Fruit fly (Drosophila melanogaster) whole organism, embryonic: Measurements from ENCODE around the gene CG34291.

ENCODE experiments used
- Antp ChIP-seq: fragments of 200-800 bp; sonication (Bioruptor generic); optimal IDR thresholded peaks from 3 replicates; lab custom pipeline; 2016; ENCODE audit warnings: missing biosample characterization, missing genetic modification characterization
- CG10543 ChIP-seq: fragments of 200-800 bp; sonication (Bioruptor generic); optimal IDR thresholded peaks from 3 replicates; lab custom pipeline; 2017; ENCODE audit warnings: missing biosample characterization, mild to moderate bottlenecking, missing genetic modification characterization, moderate library complexity
- CG12942 ChIP-seq: fragments of 200-800 bp; sonication (Bioruptor generic); optimal IDR thresholded peaks from 3 replicates; lab custom pipeline; 2016; ENCODE audit warnings: missing biosample characterization, missing genetic modification characterization
- CG17802 ChIP-seq: fragments of 200-800 bp; sonication (Bioruptor generic); optimal IDR thresholded peaks from 2 replicates; lab custom pipeline; 2018; ENCODE audit warnings: missing biosample characterization, mild to moderate bottlenecking, missing genetic modification characterization, moderate library complexity
- CG18262 ChIP-seq: fragments of 200-800 bp; optimal IDR thresholded peaks from 3 replicates; lab custom pipeline; 2019; ENCODE audit warnings: missing biosample characterization, mild to moderate bottlenecking, missing genetic modification characterization, moderate library complexity
- CG1832 ChIP-seq: fragments of 200-800 bp; sonication (Bioruptor generic); optimal IDR thresholded peaks from 2 replicates; lab custom pipeline; 2017; ENCODE audit warnings: missing biosample characterization, mild to moderate bottlenecking, missing genetic modification characterization, inconsistent platforms
- CG31224 ChIP-seq: fragments of 200-800 bp; sonication (Bioruptor generic); IDR thresholded peaks from 2 replicates; pipeline ENCODE4 v1.3.6; 2022; ENCODE audit warnings: missing biosample characterization, missing genetic modification characterization
- CG34224 ChIP-seq: fragments of 200-800 bp; sonication (Bioruptor generic); IDR thresholded peaks from 3 replicates; pipeline ENCODE4 v1.3.6; 2022; ENCODE audit warnings: missing biosample characterization, missing genetic modification characterization; ENCODE audit not compliant: partially characterized antibody
- CG4404 ChIP-seq: fragments of 200-800 bp; sonication (Bioruptor generic); IDR thresholded peaks from 2 replicates; pipeline ENCODE4 v1.3.6; 2022; ENCODE audit warnings: missing biosample characterization, missing genetic modification characterization
- CG6683 ChIP-seq: fragments of 200-800 bp; sonication (Bioruptor generic); optimal IDR thresholded peaks from 2 replicates; lab custom pipeline; 2017; ENCODE audit warnings: missing biosample characterization, mild to moderate bottlenecking, missing genetic modification characterization, missing genetic modification reagents
- CG7372 ChIP-seq: fragments of 200-800 bp; sonication (Bioruptor generic); IDR thresholded peaks from 2 replicates; pipeline ENCODE4 v1.3.6; 2022; ENCODE audit warnings: missing biosample characterization, missing genetic modification characterization
- CG9727 ChIP-seq: fragments of 200-800 bp; sonication (Bioruptor generic); optimal IDR thresholded peaks from 3 replicates; lab custom pipeline; 2017; ENCODE audit warnings: missing biosample characterization, mild to moderate bottlenecking, missing genetic modification characterization
- Camta ChIP-seq: fragments of 200-800 bp; sonication (Bioruptor generic); optimal IDR thresholded peaks from 2 replicates; lab custom pipeline; 2016; ENCODE audit warnings: missing biosample characterization, missing genetic modification characterization
- Chrac-16 ChIP-seq: fragments of 200-800 bp; sonication (Bioruptor generic); optimal IDR thresholded peaks from 3 replicates; lab custom pipeline; 2016; ENCODE audit warnings: missing biosample characterization, missing genetic modification characterization
- CrebB ChIP-seq: fragments of 200-800 bp; sonication (Bioruptor generic); optimal IDR thresholded peaks from 3 replicates; lab custom pipeline; 2018; ENCODE audit warnings: missing biosample characterization, mild to moderate bottlenecking, missing genetic modification characterization
- Dad ChIP-seq: fragments of 200-800 bp; sonication (Bioruptor generic); optimal IDR thresholded peaks from 3 replicates; lab custom pipeline; 2016; ENCODE audit warnings: missing biosample characterization, missing genetic modification characterization
- Deaf1 ChIP-seq: fragments of 200-800 bp; optimal IDR thresholded peaks from 3 replicates; lab custom pipeline; 2019; ENCODE audit warnings: missing biosample characterization, mild to moderate bottlenecking, missing genetic modification characterization, moderate library complexity
- Dfd ChIP-seq, 2 experiments: fragments of >200 bp; optimal IDR thresholded peaks; 2 replicates each; lab custom pipeline; 2017; ENCODE audit warnings: missing biosample characterization in 2 of 2, missing genetic modification characterization in 2 of 2
- Dip2 ChIP-seq: fragments of 200-800 bp; sonication (Bioruptor generic); IDR thresholded peaks from 2 replicates; pipeline ENCODE4 v1.3.6; 2022; ENCODE audit warnings: missing biosample characterization, missing genetic modification characterization
- Eip74EF ChIP-seq, 2 experiments: fragments of 200-800 bp in 1 of 2; fragments of >200 bp in 1 of 2; sonication (Bioruptor generic) in 1 of 2; optimal IDR thresholded peaks; 2 replicates each; lab custom pipeline; 2017 to 2019; ENCODE audit warnings: missing biosample characterization in 2 of 2, missing genetic modification characterization in 2 of 2, mild to moderate bottlenecking in 1 of 2, moderate library complexity in 1 of 2
- HLH3B ChIP-seq: fragments of 200-800 bp; sonication (Bioruptor generic); IDR thresholded peaks from 2 replicates; pipeline ENCODE4 v1.3.6; 2022; ENCODE audit warnings: missing biosample characterization, missing genetic modification characterization
- Hand ChIP-seq: fragments of 200-800 bp; sonication (Bioruptor generic); optimal IDR thresholded peaks from 2 replicates; lab custom pipeline; 2017; ENCODE audit warnings: mild to moderate bottlenecking, missing biosample characterization, missing genetic modification reagents, missing genetic modification characterization
- Hr51 ChIP-seq, 2 experiments: fragments of 200-800 bp; sonication (Bioruptor generic); optimal IDR thresholded peaks; 2 replicates in 1 of 2; 3 replicates in 1 of 2; lab custom pipeline; 2016 to 2018; ENCODE audit warnings: missing biosample characterization in 2 of 2, missing genetic modification characterization in 2 of 2, mild to moderate bottlenecking in 1 of 2, moderate library complexity in 1 of 2
- MBD-R2 ChIP-seq: fragments of 200-800 bp; sonication (Bioruptor generic); IDR thresholded peaks from 2 replicates; pipeline ENCODE4 v1.3.6; 2022; ENCODE audit warnings: missing biosample characterization, missing genetic modification characterization
- Max ChIP-seq: fragments of 200-800 bp; sonication (Bioruptor generic); optimal IDR thresholded peaks from 2 replicates; lab custom pipeline; 2016; ENCODE audit warnings: missing biosample characterization, mild to moderate bottlenecking, missing genetic modification characterization
- NK7.1 ChIP-seq: fragments of 200-800 bp; sonication (Bioruptor generic); optimal IDR thresholded peaks from 3 replicates; lab custom pipeline; 2016; ENCODE audit warnings: missing biosample characterization, missing genetic modification characterization
- Oli ChIP-seq: fragments of 200-800 bp; sonication (Bioruptor generic); optimal IDR thresholded peaks from 2 replicates; lab custom pipeline; 2018; ENCODE audit warnings: missing biosample characterization, mild to moderate bottlenecking, missing genetic modification characterization, moderate library complexity
- Pdp1 ChIP-seq, 2 experiments: fragments of 200-800 bp; sonication (Bioruptor generic); optimal IDR thresholded peaks; 3 replicates each; lab custom pipeline; 2016; ENCODE audit warnings: missing biosample characterization in 2 of 2, missing genetic modification characterization in 2 of 2, mild to moderate bottlenecking in 1 of 2, moderate library complexity in 1 of 2
- Rfx ChIP-seq: fragments of 200-800 bp; sonication (Bioruptor generic); IDR thresholded peaks from 2 replicates; pipeline ENCODE4 v1.3.6; 2022; ENCODE audit warnings: missing biosample characterization, missing genetic modification characterization
- Spps ChIP-seq: fragments of 200-800 bp; sonication (Bioruptor generic); optimal IDR thresholded peaks from 2 replicates; lab custom pipeline; 2018; ENCODE audit warnings: missing biosample characterization, mild to moderate bottlenecking, missing genetic modification characterization
- Sry-δ ChIP-seq: fragments of 200-800 bp; sonication (Bioruptor generic); optimal IDR thresholded peaks from 2 replicates; lab custom pipeline; 2016; ENCODE audit warnings: missing biosample characterization, missing genetic modification characterization
- bcd ChIP-seq: fragments of 200-800 bp; sonication (Bioruptor generic); optimal IDR thresholded peaks from 2 replicates; lab custom pipeline; 2017; ENCODE audit warnings: missing biosample characterization, mild to moderate bottlenecking, missing genetic modification characterization
- bigmax ChIP-seq: fragments of 200-800 bp; sonication (Bioruptor generic); optimal IDR thresholded peaks from 2 replicates; lab custom pipeline; 2018; ENCODE audit warnings: missing biosample characterization, mild to moderate bottlenecking, missing genetic modification characterization
- chif ChIP-seq, 2 experiments: fragments of 200-800 bp; sonication (Bioruptor generic); optimal IDR thresholded peaks; 3 replicates each; lab custom pipeline; 2016; ENCODE audit warnings: missing biosample characterization in 2 of 2, missing genetic modification characterization in 2 of 2
- danr ChIP-seq: fragments of 200-800 bp; sonication (Bioruptor generic); IDR thresholded peaks from 2 replicates; pipeline ENCODE4 v1.3.6; 2022; ENCODE audit warnings: missing biosample characterization, missing genetic modification characterization
- dmrt99B ChIP-seq: fragments of 200-800 bp; sonication (Bioruptor generic); optimal IDR thresholded peaks from 2 replicates; lab custom pipeline; 2018; ENCODE audit warnings: missing biosample characterization, mild to moderate bottlenecking, missing genetic modification characterization, moderate library complexity
- dpn ChIP-seq, 2 experiments: fragments of 200-800 bp; sonication (Bioruptor generic); optimal IDR thresholded peaks; 3 replicates each; lab custom pipeline; 2016; ENCODE audit warnings: missing biosample characterization in 2 of 2, missing genetic modification characterization in 2 of 2
- gsb-n ChIP-seq: fragments of 200-800 bp; sonication (Bioruptor generic); optimal IDR thresholded peaks from 3 replicates; lab custom pipeline; 2018; ENCODE audit warnings: missing biosample characterization, mild to moderate bottlenecking, missing genetic modification characterization
- ham ChIP-seq: fragments of 200-800 bp; sonication (Bioruptor generic); IDR thresholded peaks from 2 replicates; pipeline ENCODE4 v1.3.6; 2022; ENCODE audit warnings: missing biosample characterization, missing genetic modification characterization
- otp ChIP-seq: fragments of 200-800 bp; sonication (Bioruptor generic); IDR thresholded peaks from 3 replicates; pipeline ENCODE4, ENCODE4 v1.3.6; 2022; ENCODE audit warnings: missing biosample characterization, missing genetic modification characterization
- pho ChIP-seq: fragments of 200-800 bp; sonication (Bioruptor generic); optimal IDR thresholded peaks from 2 replicates; lab custom pipeline; 2016; ENCODE audit warnings: missing biosample characterization, missing genetic modification characterization
- phol ChIP-seq: fragments of 200-800 bp; sonication (Bioruptor generic); optimal IDR thresholded peaks from 3 replicates; lab custom pipeline; 2018; ENCODE audit warnings: missing biosample characterization, mild to moderate bottlenecking, missing genetic modification characterization, moderate library complexity
- ranshi ChIP-seq: fragments of 200-800 bp; sonication (Bioruptor generic); IDR thresholded peaks from 2 replicates; pipeline ENCODE4 v1.3.6; 2022; ENCODE audit warnings: missing biosample characterization, missing genetic modification characterization
- sens-2 ChIP-seq: fragments of 200-800 bp; sonication (Bioruptor generic); IDR thresholded peaks from 2 replicates; pipeline ENCODE4 v1.3.6; 2022; ENCODE audit warnings: missing biosample characterization, missing genetic modification characterization
- shn ChIP-seq: fragments of 200-800 bp; sonication (Bioruptor generic); optimal IDR thresholded peaks from 3 replicates; lab custom pipeline; 2016; ENCODE audit warnings: missing biosample characterization, missing genetic modification characterization
- ssp ChIP-seq: fragments of 200-800 bp; sonication (Bioruptor generic); IDR thresholded peaks from 2 replicates; pipeline ENCODE4 v1.3.6; 2022; ENCODE audit warnings: missing biosample characterization, missing genetic modification characterization
- stc ChIP-seq: fragments of 200-800 bp; sonication (Bioruptor generic); IDR thresholded peaks from 2 replicates; pipeline ENCODE4 v1.3.6; 2022; ENCODE audit warnings: missing biosample characterization, missing genetic modification characterization
- tx ChIP-seq: fragments of 200-800 bp; sonication (Bioruptor generic); optimal IDR thresholded peaks from 2 replicates; lab custom pipeline; 2016; ENCODE audit warnings: missing biosample characterization, missing genetic modification characterization
- zfh2 ChIP-seq: fragments of 200-800 bp; sonication (Bioruptor generic); optimal IDR thresholded peaks from 2 replicates; lab custom pipeline; 2016; ENCODE audit warnings: missing biosample characterization, missing genetic modification characterization

The CG34291 gene

DNA sequence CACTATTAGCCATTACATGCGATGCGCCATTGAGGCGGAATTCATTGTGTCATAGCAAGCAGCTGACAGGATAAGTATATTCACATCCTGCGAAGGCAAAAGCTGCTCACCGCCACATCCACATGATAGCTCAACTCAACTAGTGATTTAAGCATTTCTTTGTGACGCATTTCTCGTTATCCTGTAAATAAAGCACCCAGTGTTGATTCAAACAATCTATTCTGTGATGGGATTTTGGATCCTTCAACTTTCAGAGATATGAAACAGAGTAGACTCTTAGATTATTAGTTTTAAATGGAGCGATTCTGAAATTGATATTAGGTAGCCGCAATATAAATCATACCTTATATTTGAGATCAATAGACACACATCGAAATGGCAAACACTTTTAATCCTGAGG lies 23.2 kb upstream of the CG34291 start, which contains the start of gene Hex-t1:
Hex-t1 (plus strand) TSS at position 301 of the 400 bp plus-strand sequence.
- TF ChIP-seq Eip74EF (GFP tag; optimal IDR thresholded peaks at IDR 0.05; lab: Kevin White, UChicago) (no peak), danr (GFP tag; lab: Robert Waterston, UW) (no peak), Camta (no peak), NK7.1 (GFP tag; lab: Kevin White, UChicago) (no peak), MBD-R2 (GFP tag; lab: Robert Waterston, UW) (no peak), shn (no peak), Deaf1 (tag; lab: Kevin White, UChicago) (no peak), CG17802 (tag; lab: Kevin White, UChicago) (no peak), phol (tag; lab: Kevin White, UChicago) (no peak), Hand (GFP tag; lab: Kevin White, UChicago) (no peak), sens-2 (no peak), Spps (tag; lab: Kevin White, UChicago) (no peak), CG18262 (tag; lab: Kevin White, UChicago) (no peak)

DNA sequence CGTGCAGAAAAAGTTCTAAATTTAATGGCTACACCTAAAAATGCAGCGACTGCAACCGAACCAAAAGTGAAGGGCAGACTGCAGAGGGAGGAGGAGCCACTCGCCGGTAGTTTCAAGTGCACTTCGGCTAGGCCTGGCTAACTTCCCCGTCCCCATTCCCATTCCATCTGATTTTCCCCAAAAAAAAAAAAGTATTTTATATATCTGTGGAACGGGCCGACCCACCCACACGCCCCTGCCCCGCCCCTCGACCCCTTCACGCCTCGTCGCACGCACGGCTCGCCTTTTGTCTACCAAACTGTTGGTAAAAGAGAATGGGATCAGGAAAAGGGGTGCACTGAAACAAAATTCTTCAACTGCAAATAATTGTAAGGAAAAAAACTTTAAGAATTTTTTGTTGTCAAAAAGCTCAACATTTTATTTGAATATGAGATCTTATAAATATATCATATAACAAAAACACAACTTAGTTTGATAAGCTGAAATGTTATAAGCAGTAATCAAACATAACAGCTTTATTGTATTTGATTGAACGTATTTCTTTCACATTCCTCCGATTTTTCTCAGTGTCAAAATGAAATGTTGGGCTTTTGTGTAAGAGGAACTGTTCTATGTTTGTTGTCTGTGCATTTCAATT lies 18.4 kb upstream of the CG34291 start:
- no peak for TF ChIP-seq CG6683 (GFP tag; lab: Kevin White, UChicago)
- no peak for TF ChIP-seq ranshi
- no peak for TF ChIP-seq bigmax (GFP tag; lab: Kevin White, UChicago)
- TF ChIP-seq gsb-n, result no peak
- no peak for TF ChIP-seq zfh2 (GFP tag; lab: Kevin White, UChicago)
- no peak for TF ChIP-seq chif (GFP tag; optimal IDR thresholded peaks at IDR 0.05; lab: Kevin White, UChicago)
- no peak for TF ChIP-seq CG31224 (GFP tag; lab: Robert Waterston, UW)
- peak; percentile 45 for TF ChIP-seq CG9727 (GFP tag; lab: Kevin White, UChicago)
- TF ChIP-seq stc (GFP tag; lab: Robert Waterston, UW), result peak; percentile 56
- TF ChIP-seq HLH3B (GFP tag; lab: Robert Waterston, UW), result peak; percentile 55; the same call in 1 of the 2 replicates
- TF ChIP-seq CG10543, result no peak
- TF ChIP-seq CG34224 (GFP tag; lab: Robert Waterston, UW), result no peak
- no peak for TF ChIP-seq Max
- no peak for TF ChIP-seq Dip2
- TF ChIP-seq dpn (GFP tag; optimal IDR thresholded peaks at IDR 0.05; lab: Kevin White, UChicago), result peak in 1 of 2 experiments; percentile 17
- peak; percentile 77 for TF ChIP-seq dmrt99B (tag; lab: Kevin White, UChicago)
- no peak for TF ChIP-seq Dfd (GFP tag; optimal IDR thresholded peaks at IDR 0.05; lab: Kevin White, UChicago)
- 0 out of 2 replicates have a peak, but pooled peaks have one; percentile 21 for TF ChIP-seq CG7372 (GFP tag; lab: Robert Waterston, UW)
- TF ChIP-seq Pdp1 (GFP tag; optimal IDR thresholded peaks at IDR 0.05; lab: Kevin White, UChicago), result peak; percentile 6 to 11
- no peak for TF ChIP-seq CG12942 (GFP tag; lab: Kevin White, UChicago)
- TF ChIP-seq bcd (GFP tag; lab: Kevin White, UChicago), result peak; percentile 59
- no peak for TF ChIP-seq CG1832 (GFP tag; lab: Kevin White, UChicago)
- TF ChIP-seq Rfx (GFP tag; lab: Robert Waterston, UW), result 0 out of 2 replicates have a peak, but pooled peaks have one; percentile 12
- TF ChIP-seq Chrac-16, result no peak
- TF ChIP-seq Sry-δ (GFP tag; lab: Kevin White, UChicago), result no peak
- TF ChIP-seq otp, result no peak
- no peak for TF ChIP-seq pho (GFP tag; lab: Kevin White, UChicago)
- no peak for TF ChIP-seq CrebB
- TF ChIP-seq tx (GFP tag; lab: Kevin White, UChicago), result no peak
- no peak for TF ChIP-seq CG4404
- no peak for TF ChIP-seq Antp (GFP tag; lab: Kevin White, UChicago)
- TF ChIP-seq ssp (GFP tag; lab: Robert Waterston, UW), result peak; percentile 52; the same call in 1 of the 2 replicates
- no peak for TF ChIP-seq Camta
- TF ChIP-seq Hr51 (GFP tag; optimal IDR thresholded peaks at IDR 0.05; lab: Kevin White, UChicago), result peak in 1 of 2 experiments; percentile 54
- peak; percentile 55 for TF ChIP-seq Oli
- TF ChIP-seq ham (GFP tag; lab: Robert Waterston, UW), result no peak
- no peak for TF ChIP-seq Dad (GFP tag; lab: Kevin White, UChicago)
